Worm (Caenorhabditis elegans): Measurements from ENCODE around the gene str-214.

DNA sequence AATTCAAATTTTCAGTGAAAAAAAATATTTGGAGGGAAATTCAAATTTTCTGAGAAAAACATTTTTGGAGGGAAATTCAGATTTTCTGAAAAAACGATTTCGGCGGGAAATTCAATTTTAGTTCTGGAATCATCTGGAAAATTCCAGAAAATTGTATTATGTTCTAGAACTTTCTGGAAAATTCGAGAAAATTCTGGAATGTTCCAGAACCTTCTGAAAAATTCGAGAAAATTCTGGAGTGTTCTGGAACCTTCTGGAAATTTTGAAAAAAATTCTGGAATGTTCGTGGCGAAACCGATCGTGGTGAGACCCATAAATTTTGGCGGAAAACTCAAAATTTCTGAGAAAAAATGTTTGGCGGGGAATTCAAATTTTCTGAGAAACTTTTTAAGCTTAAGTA lies 7.1 kb downstream of the str-214 start:
- no peak for TF ChIP-seq nhr-77 (tag; optimal IDR thresholded peaks at IDR 0.05)
- TF ChIP-seq nhr-11 (tag; optimal IDR thresholded peaks at IDR 0.05) = no peak
- no peak for TF ChIP-seq fos-1 (tag; optimal IDR thresholded peaks at IDR 0.05)
- no peak for TF ChIP-seq skn-1 (tag; optimal IDR thresholded peaks at IDR 0.05)
- TF ChIP-seq elt-3 (tag; optimal IDR thresholded peaks at IDR 0.05) = no peak
- TF ChIP-seq nhr-237 (tag; optimal IDR thresholded peaks at IDR 0.05) = no peak
- no peak for TF ChIP-seq blmp-1 (tag; optimal IDR thresholded peaks at IDR 0.05; ENCODE audit: insufficient read depth)
- TF ChIP-seq lin-11 (tag; optimal IDR thresholded peaks at IDR 0.05) = no peak
- TF ChIP-seq snpc-4 (tag; optimal IDR thresholded peaks at IDR 0.05) = no peak
- TF ChIP-seq unc-55 (GFP tag; optimal IDR thresholded peaks at IDR 0.05) = no peak
- TF ChIP-seq unc-62 (GFP tag; optimal IDR thresholded peaks at IDR 0.05) = no peak
- TF ChIP-seq ztf-1 (GFP tag; conservative IDR thresholded peaks at IDR 0.05) = no peak
- TF ChIP-seq nhr-25 (tag; optimal IDR thresholded peaks at IDR 0.05) = no peak

Measured in whole organism, L2 larva.